Fruit fly (Drosophila melanogaster) whole organism, wandering third instar larva: Measurements from ENCODE around the gene atilla.

Experiments used
- CrebA ChIP-seq: fragments of 200-800 bp; sonication (Bioruptor generic); optimal IDR thresholded peaks from 2 replicates; lab custom pipeline; 2016; ENCODE audit warnings: missing biosample characterization, mild to moderate bottlenecking, missing genetic modification characterization, borderline replicate concordance
- Hr78 ChIP-seq: fragments of >200 bp; optimal IDR thresholded peaks from 2 replicates; lab custom pipeline; 2017; ENCODE audit warnings: missing biosample characterization, missing genetic modification characterization
- N ChIP-seq: fragments of >200 bp; optimal IDR thresholded peaks from 2 replicates; lab custom pipeline; 2018; ENCODE audit warnings: missing biosample characterization, missing external identifiers, missing genetic modification characterization
- Rel ChIP-seq, 2 experiments: fragments of 200-800 bp; sonication (Bioruptor generic) in 1 of 2; optimal IDR thresholded peaks; 2 replicates in 1 of 2; 3 replicates in 1 of 2; lab custom pipeline; 2016 to 2019; ENCODE audit warnings: mild to moderate bottlenecking in 2 of 2, missing biosample characterization in 2 of 2, missing genetic modification characterization in 2 of 2, moderate library complexity in 1 of 2
- br ChIP-seq: fragments of 200-800 bp; sonication (Bioruptor generic); optimal IDR thresholded peaks from 2 replicates; lab custom pipeline; 2016; ENCODE audit warnings: missing biosample characterization, missing genetic modification characterization
- lola ChIP-seq: fragments of >200 bp; optimal IDR thresholded peaks from 2 replicates; lab custom pipeline; 2017; ENCODE audit warnings: missing biosample characterization, missing genetic modification characterization

dm6 chr2L:12137708-12138107, 40.0 kb downstream of the atilla start, which contains the start of gene Gr33a:
- TF ChIP-seq CrebA (GFP tag; lab: Kevin White, UChicago) = no peak
- no peak for TF ChIP-seq N (GFP tag; lab: Kevin White, UChicago)
- TF ChIP-seq Hr78 (GFP tag; lab: Kevin White, UChicago) = no peak
- TF ChIP-seq lola (GFP tag; lab: Kevin White, UChicago) = no peak
- no peak for TF ChIP-seq Rel (GFP tag; optimal IDR thresholded peaks at IDR 0.05; lab: Kevin White, UChicago)
- no peak for TF ChIP-seq Rel (tag; optimal IDR thresholded peaks at IDR 0.05; lab: Kevin White, UChicago)
- TF ChIP-seq br (GFP tag; lab: Kevin White, UChicago) = no peak
